Fruit fly (Drosophila melanogaster) whole organism, embryonic: ENCODE results near the gene CG10589.
A peak's percentile ranks its signal among the peaks of the same experiment; 100 is the strongest.

Experiments
- CG12659 ChIP-seq: fragments of 200-800 bp; sonication (Bioruptor generic); optimal IDR thresholded peaks from 3 replicates; lab custom pipeline; 2017; ENCODE audit warnings: mild to moderate bottlenecking, missing biosample characterization, missing genetic modification reagents, missing genetic modification characterization
- CG14965 ChIP-seq: fragments of 200-800 bp; sonication (Bioruptor generic); optimal IDR thresholded peaks from 2 replicates; lab custom pipeline; 2016; ENCODE audit warnings: missing biosample characterization, missing genetic modification characterization, borderline replicate concordance
- CG18476 ChIP-seq: fragments of 200-800 bp; sonication (Bioruptor generic); optimal IDR thresholded peaks from 2 replicates; lab custom pipeline; 2016; ENCODE audit warnings: missing biosample characterization, mild to moderate bottlenecking, missing genetic modification characterization
- CG18599 ChIP-seq: fragments of 200-800 bp; sonication (Bioruptor generic); optimal IDR thresholded peaks from 3 replicates; lab custom pipeline; 2017; ENCODE audit warnings: missing biosample characterization, missing genetic modification characterization, mild to moderate bottlenecking, moderate library complexity, missing genetic modification reagents
- CG2712 ChIP-seq: fragments of 200-800 bp; optimal IDR thresholded peaks from 3 replicates; lab custom pipeline; 2019; ENCODE audit warnings: missing biosample characterization, mild to moderate bottlenecking, missing genetic modification characterization, moderate library complexity
- CG32532 ChIP-seq: fragments of 200-800 bp; sonication (Bioruptor generic); IDR thresholded peaks from 2 replicates; pipeline ENCODE4 v1.3.6; 2022; ENCODE audit warnings: missing biosample characterization, missing genetic modification characterization
- CG3407 ChIP-seq: fragments of 200-800 bp; sonication (Bioruptor generic); optimal IDR thresholded peaks from 2 replicates; lab custom pipeline; 2018; ENCODE audit warnings: missing biosample characterization, mild to moderate bottlenecking, missing genetic modification characterization
- CG4404 ChIP-seq: fragments of 200-800 bp; sonication (Bioruptor generic); IDR thresholded peaks from 2 replicates; pipeline ENCODE4 v1.3.6; 2022; ENCODE audit warnings: missing biosample characterization, missing genetic modification characterization
- CG6654 ChIP-seq: fragments of 200-800 bp; sonication (Bioruptor generic); optimal IDR thresholded peaks from 2 replicates; lab custom pipeline; 2017; ENCODE audit warnings: missing biosample characterization, mild to moderate bottlenecking, missing genetic modification characterization
- CG7556 ChIP-seq: fragments of 200-800 bp; sonication (Bioruptor generic); optimal IDR thresholded peaks from 2 replicates; lab custom pipeline; 2017; ENCODE audit warnings: missing biosample characterization, mild to moderate bottlenecking, missing genetic modification characterization
- CG8359 ChIP-seq: fragments of 200-800 bp; sonication (Bioruptor generic); optimal IDR thresholded peaks from 2 replicates; lab custom pipeline; 2017; ENCODE audit warnings: missing biosample characterization, mild to moderate bottlenecking, missing genetic modification characterization, borderline replicate concordance
- Deaf1 ChIP-seq: fragments of 200-800 bp; optimal IDR thresholded peaks from 3 replicates; lab custom pipeline; 2019; ENCODE audit warnings: missing biosample characterization, mild to moderate bottlenecking, missing genetic modification characterization, moderate library complexity
- Doc2 ChIP-seq: fragments of 200-800 bp; sonication (Bioruptor generic); IDR thresholded peaks from 2 replicates; pipeline ENCODE4 v1.3.6; 2022; ENCODE audit warnings: missing biosample characterization, missing genetic modification characterization
- Drgx ChIP-seq: fragments of 200-800 bp; sonication (Bioruptor generic); IDR thresholded peaks from 2 replicates; pipeline ENCODE4 v1.3.6; 2022; ENCODE audit warnings: missing biosample characterization, missing genetic modification characterization
- Eip74EF ChIP-seq, 2 experiments: fragments of 200-800 bp in 1 of 2; fragments of >200 bp in 1 of 2; sonication (Bioruptor generic) in 1 of 2; optimal IDR thresholded peaks; 2 replicates each; lab custom pipeline; 2017 to 2019; ENCODE audit warnings: missing biosample characterization in 2 of 2, missing genetic modification characterization in 2 of 2, mild to moderate bottlenecking in 1 of 2, moderate library complexity in 1 of 2
- Hr51 ChIP-seq, 2 experiments: fragments of 200-800 bp; sonication (Bioruptor generic); optimal IDR thresholded peaks; 2 replicates in 1 of 2; 3 replicates in 1 of 2; lab custom pipeline; 2016 to 2018; ENCODE audit warnings: missing biosample characterization in 2 of 2, missing genetic modification characterization in 2 of 2, mild to moderate bottlenecking in 1 of 2, moderate library complexity in 1 of 2
- Lhr ChIP-seq: fragments of 200-800 bp; sonication (Bioruptor generic); optimal IDR thresholded peaks from 3 replicates; lab custom pipeline; 2017; ENCODE audit warnings: mild to moderate bottlenecking, missing biosample characterization, missing genetic modification reagents, missing genetic modification characterization
- Ptx1 ChIP-seq: fragments of 200-800 bp; sonication (Bioruptor generic); IDR thresholded peaks from 2 replicates; pipeline ENCODE4 v1.3.6; 2022; ENCODE audit warnings: missing biosample characterization, missing genetic modification characterization
- Sox100B ChIP-seq: fragments of 200-800 bp; sonication (Bioruptor generic); optimal IDR thresholded peaks from 3 replicates; lab custom pipeline; 2018; ENCODE audit warnings: missing biosample characterization, mild to moderate bottlenecking, missing genetic modification characterization
- Sox102F ChIP-seq: fragments of 200-800 bp; sonication (Bioruptor generic); optimal IDR thresholded peaks from 2 replicates; lab custom pipeline; 2018; ENCODE audit warnings: missing biosample characterization, mild to moderate bottlenecking, missing genetic modification characterization, moderate library complexity
- ap ChIP-seq: fragments of 200-800 bp; sonication (Bioruptor generic); IDR thresholded peaks from 2 replicates; pipeline ENCODE4 v1.3.6; 2022; ENCODE audit warnings: missing biosample characterization, missing genetic modification characterization
- bbx ChIP-seq: fragments of 200-800 bp; sonication (Bioruptor generic); IDR thresholded peaks from 2 replicates; pipeline ENCODE4 v1.3.6; 2022; ENCODE audit warnings: missing biosample characterization, missing genetic modification characterization; ENCODE audit not compliant: partially characterized antibody
- bsh ChIP-seq, 2 experiments: fragments of 200-800 bp; sonication (Bioruptor generic); optimal IDR thresholded peaks; 2 replicates each; lab custom pipeline; 2017 to 2018; ENCODE audit warnings: mild to moderate bottlenecking in 2 of 2, missing biosample characterization in 2 of 2, missing genetic modification characterization in 2 of 2, moderate library complexity in 1 of 2
- cato ChIP-seq: fragments of 200-800 bp; sonication (Bioruptor generic); optimal IDR thresholded peaks from 2 replicates; lab custom pipeline; 2016; ENCODE audit warnings: missing biosample characterization, missing genetic modification characterization, borderline replicate concordance
- caup ChIP-seq: fragments of 200-800 bp; sonication (Bioruptor generic); optimal IDR thresholded peaks from 3 replicates; lab custom pipeline; 2017; ENCODE audit warnings: missing biosample characterization, mild to moderate bottlenecking, missing genetic modification characterization, moderate library complexity; ENCODE audit not compliant: severe bottlenecking
- crp ChIP-seq, 2 experiments: fragments of 200-800 bp; sonication (Bioruptor generic); optimal IDR thresholded peaks; 2 replicates in 1 of 2; 3 replicates in 1 of 2; lab custom pipeline; 2017; ENCODE audit warnings: missing biosample characterization in 2 of 2, missing genetic modification characterization in 2 of 2, mild to moderate bottlenecking in 1 of 2, moderate library complexity in 1 of 2
- dati ChIP-seq: fragments of 200-800 bp; sonication (Bioruptor generic); IDR thresholded peaks from 2 replicates; pipeline ENCODE4 v1.3.6; 2022; ENCODE audit warnings: missing biosample characterization, missing genetic modification characterization
- dimm ChIP-seq: fragments of 200-800 bp; sonication (Bioruptor generic); IDR thresholded peaks from 2 replicates; pipeline ENCODE4 v1.3.6; 2022; ENCODE audit warnings: missing biosample characterization, missing genetic modification characterization
- gem ChIP-seq: fragments of 200-800 bp; sonication (Bioruptor generic); optimal IDR thresholded peaks from 2 replicates; lab custom pipeline; 2019; ENCODE audit warnings: missing biosample characterization, mild to moderate bottlenecking, missing genetic modification characterization, moderate library complexity
- hb ChIP-seq: fragments of 200-800 bp; sonication (Bioruptor generic); IDR thresholded peaks from 3 replicates; pipeline ENCODE4 v1.3.6; 2022; ENCODE audit warnings: missing biosample characterization, missing genetic modification characterization; ENCODE audit not compliant: partially characterized antibody
- nom ChIP-seq: fragments of 200-800 bp; sonication (Bioruptor generic); optimal IDR thresholded peaks from 2 replicates; lab custom pipeline; 2017; ENCODE audit warnings: missing biosample characterization, missing genetic modification characterization, mild to moderate bottlenecking, moderate library complexity, missing genetic modification reagents
- pb ChIP-seq: fragments of 200-800 bp; sonication (Bioruptor generic); optimal IDR thresholded peaks from 3 replicates; lab custom pipeline; 2016; ENCODE audit warnings: missing biosample characterization, missing genetic modification characterization
- phol ChIP-seq: fragments of 200-800 bp; sonication (Bioruptor generic); optimal IDR thresholded peaks from 3 replicates; lab custom pipeline; 2018; ENCODE audit warnings: missing biosample characterization, mild to moderate bottlenecking, missing genetic modification characterization, moderate library complexity
- scrt ChIP-seq: fragments of 200-800 bp; sonication (Bioruptor generic); optimal IDR thresholded peaks from 2 replicates; lab custom pipeline; 2018; ENCODE audit warnings: missing biosample characterization, mild to moderate bottlenecking, missing genetic modification characterization, moderate library complexity
- shn ChIP-seq: fragments of 200-800 bp; sonication (Bioruptor generic); optimal IDR thresholded peaks from 3 replicates; lab custom pipeline; 2016; ENCODE audit warnings: missing biosample characterization, missing genetic modification characterization
- tio ChIP-seq: fragments of 200-800 bp; sonication (Bioruptor generic); optimal IDR thresholded peaks from 2 replicates; lab custom pipeline; 2017; ENCODE audit warnings: missing biosample characterization, missing genetic modification characterization, inconsistent platforms
- unpg ChIP-seq: fragments of 200-800 bp; sonication (Bioruptor generic); optimal IDR thresholded peaks from 3 replicates; lab custom pipeline; 2018; ENCODE audit warnings: missing biosample characterization, mild to moderate bottlenecking, missing genetic modification characterization, moderate library complexity

CG10589 gene

dm6 chr3L:20906959-20907358, 20.7 kb upstream of the CG10589 start (continued):
- TF ChIP-seq CG14965 (GFP tag; lab: Kevin White, UChicago) (no peak), ap (GFP tag; lab: Robert Waterston, UW) (0 out of 2 replicates have a peak, but pooled peaks have one; percentile 4), Sox102F (peak; percentile 21), dimm (no peak), caup (no peak), nom (GFP tag; lab: Kevin White, UChicago) (no peak), scrt (peak; percentile 28), shn (GFP tag; lab: Kevin White, UChicago) (no peak), CG18599 (GFP tag; lab: Kevin White, UChicago) (peak; percentile 61), CG18476 (GFP tag; lab: Kevin White, UChicago) (no peak), Hr51 (GFP tag; optimal IDR thresholded peaks at IDR 0.05; lab: Kevin White, UChicago) (peak in 1 of 2 experiments; percentile 32), CG4404 (GFP tag; lab: Robert Waterston, UW) (no peak), CG6654 (GFP tag; lab: Kevin White, UChicago) (no peak), dati (no peak), unpg (GFP tag; lab: Kevin White, UChicago) (peak; percentile 15), CG7556 (peak; percentile 46), Ptx1 (GFP tag; lab: Robert Waterston, UW) (0 out of 2 replicates have a peak, but pooled peaks have one; percentile 36), cato (no peak)

- no peak for TF ChIP-seq Doc2
- TF ChIP-seq Eip74EF (GFP tag; optimal IDR thresholded peaks at IDR 0.05; lab: Kevin White, UChicago) = no peak
- peak; percentile 61; the same call in 1 of the 2 replicates for TF ChIP-seq Drgx
- peak; percentile 10 for TF ChIP-seq Sox102F
- no peak for TF ChIP-seq hb (GFP tag; lab: Robert Waterston, UW)
- peak; percentile 2 for TF ChIP-seq CG2712 (tag; lab: Kevin White, UChicago)
- TF ChIP-seq Deaf1 (tag; lab: Kevin White, UChicago) = no peak
- peak; percentile 1 for TF ChIP-seq phol (tag; lab: Kevin White, UChicago)
- TF ChIP-seq gem (tag; lab: Kevin White, UChicago) = peak; percentile 22
- no peak for TF ChIP-seq CG32532 (GFP tag; lab: Robert Waterston, UW)
- TF ChIP-seq Sox100B (GFP tag; lab: Kevin White, UChicago) = no peak
- TF ChIP-seq bsh (GFP tag; optimal IDR thresholded peaks at IDR 0.05; lab: Kevin White, UChicago) = peak in 1 of 2 experiments; percentile 25
- no peak for TF ChIP-seq bbx (GFP tag; lab: Robert Waterston, UW)
- no peak for TF ChIP-seq CG8359 (GFP tag; lab: Kevin White, UChicago)
- TF ChIP-seq Lhr (GFP tag; lab: Kevin White, UChicago) = no peak
- TF ChIP-seq CG3407 (GFP tag; lab: Kevin White, UChicago) = no peak
- no peak for TF ChIP-seq pb (GFP tag; lab: Kevin White, UChicago)
- TF ChIP-seq crp (GFP tag; optimal IDR thresholded peaks at IDR 0.05; lab: Kevin White, UChicago) = no peak
- no peak for TF ChIP-seq tio (GFP tag; lab: Kevin White, UChicago)
- no peak for TF ChIP-seq CG12659 (GFP tag; lab: Kevin White, UChicago)
These were observed 13.3 kb upstream of the CG10589 start for dm6 chr3L:20914375-20914774.
